Fruit fly (Drosophila melanogaster) Kc167 (cell line): ENCODE measurements around the gene Doc3.

Experiments used
- Sin3A ChIP-seq: fragments of >200 bp; optimal IDR thresholded peaks from 2 replicates; lab custom pipeline; 2018; ENCODE audit warnings: missing external identifiers
- h ChIP-seq: fragments of >200 bp; optimal IDR thresholded peaks from 3 replicates; lab custom pipeline; 2018; ENCODE audit warnings: missing external identifiers
- insv ChIP-seq: fragments of >200 bp; optimal IDR thresholded peaks from 3 replicates; lab custom pipeline; 2018; ENCODE audit warnings: missing external identifiers
- psq ChIP-seq: fragments of >200 bp; optimal IDR thresholded peaks from 2 replicates; lab custom pipeline; 2017; ENCODE audit warnings: missing external identifiers

- TF ChIP-seq Sin3A (lab: Kevin White, UChicago), result no peak
- no peak for TF ChIP-seq psq (lab: Kevin White, UChicago)
- TF ChIP-seq insv (lab: Kevin White, UChicago), result no peak
- TF ChIP-seq h (lab: Kevin White, UChicago), result no peak
These were observed 24.3 kb downstream of the Doc3 start for dm6 chr3L:9029183-9029789.
